Fruit fly (Drosophila melanogaster) whole organism: ENCODE data around the gene CG13847.

Experiments
- Dll ChIP-seq: fragments of >200 bp; optimal IDR thresholded peaks from 2 replicates; lab custom pipeline; 2017
- EcR ChIP-seq, 2 experiments: fragments of >200 bp; optimal IDR thresholded peaks; 2 replicates each; lab custom pipeline; 2017; ENCODE audit warnings: missing biosample characterization in 2 of 2, missing genetic modification characterization in 2 of 2, missing genetic modification reagents in 2 of 2
- usp ChIP-seq: fragments of >200 bp; optimal IDR thresholded peaks from 2 replicates; lab custom pipeline; 2017; ENCODE audit warnings: missing biosample characterization, missing genetic modification characterization, mixed read lengths

DNA sequence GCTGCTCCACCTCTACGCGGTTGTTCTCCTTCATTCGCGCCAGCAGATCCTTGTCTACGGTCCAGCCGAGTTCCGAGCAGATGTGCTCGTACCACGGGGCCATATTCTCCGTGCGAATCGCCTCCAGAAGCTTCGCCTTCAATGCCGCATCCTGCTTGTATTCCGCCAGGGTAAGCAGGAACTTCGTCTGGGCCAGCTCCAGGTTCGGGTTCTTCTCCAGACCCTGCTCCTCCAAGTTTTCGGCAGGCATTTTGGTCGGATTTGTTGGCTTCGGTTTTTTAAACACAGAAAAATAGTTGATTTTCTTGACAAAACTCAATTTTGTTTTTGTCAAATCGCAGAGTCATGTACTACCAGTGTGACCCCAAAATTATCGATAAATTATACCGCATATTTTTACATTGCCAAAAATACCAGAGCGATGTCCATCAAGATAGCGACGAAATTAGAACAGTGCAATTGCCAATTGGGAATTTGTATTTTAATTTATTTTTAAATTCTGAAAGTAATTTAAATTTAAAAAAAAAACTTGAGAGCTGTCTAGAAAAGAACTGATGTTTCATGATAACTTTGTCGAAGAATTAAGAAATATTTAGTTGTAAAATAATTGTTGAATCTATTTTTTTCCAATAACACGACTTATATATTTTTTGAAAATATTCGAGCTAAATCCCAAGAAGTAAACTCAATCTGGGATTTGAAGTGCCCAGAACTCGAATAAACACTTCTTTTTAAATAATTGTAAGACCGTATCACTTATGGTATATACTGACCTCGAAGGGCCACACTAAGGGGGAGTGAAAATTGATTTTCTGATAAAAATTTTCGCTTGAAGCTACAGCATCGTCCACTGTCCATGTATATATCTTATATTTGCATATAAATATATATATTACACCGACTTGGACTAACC is 26.0 kb upstream of the CG13847 start, which contains the start of the genes Rpn7 and AP-2mu:
- TF ChIP-seq Dll (lab: Kevin White, UChicago) (no peak), usp (GFP tag; lab: Kevin White, UChicago) (no peak), EcR (GFP tag; optimal IDR thresholded peaks at IDR 0.05; lab: Kevin White, UChicago) (no peak)
